Worm (Caenorhabditis elegans) whole organism, L4 larva: ENCODE data around the gene spd-3.
A peak's percentile ranks its signal among the peaks of the same experiment; 100 is the strongest.

Experiments used
- F37D6.2 ChIP-seq: sonication (generic microtip); optimal IDR thresholded peaks from 2 replicates; lab custom pipeline; 2016; ENCODE audit warnings: mild to moderate bottlenecking, missing genetic modification characterization, missing compliant biosample characterization
- T20F7.1 ChIP-seq: fragments of 200-800 bp; sonication (Bioruptor generic); optimal IDR thresholded peaks from 2 replicates; lab custom pipeline; 2018; ENCODE audit warnings: mild to moderate bottlenecking, missing genetic modification characterization, missing compliant biosample characterization
- T26A8.4 ChIP-seq: fragments of 200-800 bp; sonication (Bioruptor generic); IDR thresholded peaks from 2 replicates; pipeline ENCODE4 v1.3.6; 2022; ENCODE audit warnings: missing genetic modification characterization, missing compliant biosample characterization
- Y5F2A.4 ChIP-seq: fragments of 200-800 bp; sonication (Bioruptor generic); optimal IDR thresholded peaks from 2 replicates; lab custom pipeline; 2018; ENCODE audit warnings: mild to moderate bottlenecking, missing genetic modification characterization, missing compliant biosample characterization
- Y75B8A.6 ChIP-seq: fragments of 200-800 bp; sonication (Bioruptor generic); IDR thresholded peaks from 2 replicates; pipeline ENCODE4 v1.3.6; 2022; ENCODE audit warnings: missing genetic modification reagents, missing genetic modification characterization, missing compliant biosample characterization
- aha-1 ChIP-seq: fragments of 150-350 bp; peaks from one replicate; lab custom pipeline; 2014; ENCODE audit warnings: missing biosample characterization, missing genetic modification characterization
- ama-1 ChIP-seq: fragments of 150-350 bp; optimal IDR thresholded peaks from 2 replicates; lab custom pipeline; 2014; ENCODE audit warnings: inconsistent platforms, mixed read lengths
- arid-1 ChIP-seq: fragments of 200-800 bp; sonication (Bioruptor generic); conservative IDR thresholded peaks from 2 replicates; pipeline ENCODE4 v1.3.6; 2022; ENCODE audit warnings: missing genetic modification reagents, missing genetic modification characterization, missing compliant biosample characterization
- ceh-20 ChIP-seq: fragments of 200-800 bp; sonication (Bioruptor generic); IDR thresholded peaks from 2 replicates; pipeline ENCODE4 v1.3.6; 2022; ENCODE audit warnings: missing genetic modification reagents, missing genetic modification characterization, missing compliant biosample characterization
- ctbp-1 ChIP-seq: fragments of 200-800 bp; sonication (Bioruptor generic); IDR thresholded peaks from 2 replicates; pipeline ENCODE4 v1.3.6; 2022; ENCODE audit warnings: missing genetic modification reagents, missing genetic modification characterization, missing compliant biosample characterization
- daf-16 ChIP-seq, 3 experiments: sonication (generic microtip); optimal IDR thresholded peaks; 2 replicates each; lab custom pipeline; 2016 to 2017; ENCODE audit warnings: missing genetic modification characterization in 3 of 3, missing genetic modification reagents in 3 of 3, mild to moderate bottlenecking in 2 of 3, missing compliant biosample characterization in 2 of 3, missing biosample characterization in 1 of 3, moderate library complexity in 1 of 3
- dmd-6 ChIP-seq: fragments of 200-800 bp; sonication (Bioruptor generic); IDR thresholded peaks from 2 replicates; pipeline ENCODE4 v1.3.6; 2022; ENCODE audit warnings: missing genetic modification reagents, missing genetic modification characterization, missing compliant biosample characterization
- dpl-1 ChIP-seq: fragments of 150-350 bp; optimal IDR thresholded peaks from 2 replicates; lab custom pipeline; 2014; ENCODE audit warnings: missing biosample characterization, missing genetic modification reagents, missing genetic modification characterization
- dve-1 ChIP-seq: sonication (generic microtip); optimal IDR thresholded peaks from 2 replicates; lab custom pipeline; 2017; ENCODE audit warnings: antibody characterized with exemption, mild to moderate bottlenecking, missing genetic modification characterization, missing compliant biosample characterization; ENCODE audit not compliant: insufficient read depth
- egl-43 ChIP-seq: fragments of 200-800 bp; sonication (Bioruptor generic); IDR thresholded peaks from 2 replicates; pipeline ENCODE4 v1.3.6; 2022; ENCODE audit warnings: missing genetic modification reagents, missing genetic modification characterization, missing compliant biosample characterization
- gei-8 ChIP-seq: fragments of 200-800 bp; sonication (Bioruptor generic); optimal IDR thresholded peaks from 2 replicates; lab custom pipeline; 2018; ENCODE audit warnings: mild to moderate bottlenecking, missing genetic modification characterization, missing compliant biosample characterization
- hif-1 ChIP-seq, 2 experiments: sonication (generic microtip); optimal IDR thresholded peaks; 2 replicates each; lab custom pipeline; 2016 to 2017; ENCODE audit warnings: missing compliant biosample characterization in 2 of 2, missing genetic modification characterization in 2 of 2, missing genetic modification reagents in 2 of 2, missing genotype in 2 of 2, mild to moderate bottlenecking in 1 of 2
- hlh-11 ChIP-seq: fragments of 200-800 bp; sonication (Bioruptor generic); optimal IDR thresholded peaks from 2 replicates; lab custom pipeline; 2018; ENCODE audit warnings: mild to moderate bottlenecking, missing genetic modification characterization, missing compliant biosample characterization
- hlh-30 ChIP-seq: sonication (generic microtip); optimal IDR thresholded peaks from 2 replicates; lab custom pipeline; 2017; ENCODE audit warnings: antibody characterized with exemption, mild to moderate bottlenecking, missing genetic modification characterization, missing compliant biosample characterization; ENCODE audit not compliant: insufficient read depth
- hmg-1.1 ChIP-seq: fragments of 200-800 bp; sonication (Bioruptor generic); IDR thresholded peaks from 2 replicates; pipeline ENCODE4 v1.3.6; 2022; ENCODE audit warnings: missing genetic modification reagents, missing genetic modification characterization, missing compliant biosample characterization
- lin-1 ChIP-seq: fragments of 200-800 bp; sonication (Bioruptor generic); IDR thresholded peaks from 2 replicates; pipeline ENCODE4 v1.3.6; 2022; ENCODE audit warnings: missing genetic modification reagents, missing genetic modification characterization, missing compliant biosample characterization
- lin-13 ChIP-seq: fragments of 150-350 bp; optimal IDR thresholded peaks from 2 replicates; lab custom pipeline; 2014; ENCODE audit warnings: missing biosample characterization, missing genetic modification reagents, missing genetic modification characterization
- lin-38 ChIP-seq: fragments of 200-800 bp; sonication (Bioruptor generic); IDR thresholded peaks from 2 replicates; pipeline ENCODE4 v1.3.6; 2022; ENCODE audit warnings: missing genetic modification reagents, missing genetic modification characterization, missing compliant biosample characterization
- lsy-2 ChIP-seq, 2 experiments: fragments of 150-350 bp in 1 of 2; sonication (generic microtip) in 1 of 2; optimal IDR thresholded peaks; 2 replicates each; lab custom pipeline; 2014 to 2017; ENCODE audit warnings: missing biosample characterization in 2 of 2, missing genetic modification characterization in 2 of 2
- madf-5 ChIP-seq, 2 experiments: fragments of 200-800 bp; sonication (Bioruptor generic); IDR thresholded peaks; 2 replicates each; pipeline ENCODE4 v1.3.6; 2022; ENCODE audit warnings: missing compliant biosample characterization in 2 of 2, missing genetic modification characterization in 2 of 2
- mdl-1 ChIP-seq, 2 experiments: fragments of 150-350 bp in 1 of 2; sonication (generic microtip) in 1 of 2; optimal IDR thresholded peaks; 2 replicates each; lab custom pipeline; 2014 to 2017; ENCODE audit warnings: missing biosample characterization in 2 of 2, missing genetic modification characterization in 2 of 2
- mep-1 ChIP-seq: fragments of 150-350 bp; sonication (generic microtip); optimal IDR thresholded peaks from 3 replicates; lab custom pipeline; 2014; ENCODE audit warnings: missing biosample characterization, missing genetic modification characterization
- mes-2 ChIP-seq: sonication (generic microtip); optimal IDR thresholded peaks from 2 replicates; lab custom pipeline; 2016; ENCODE audit warnings: missing genotype, mild to moderate bottlenecking, missing genetic modification characterization, missing compliant biosample characterization; ENCODE audit not compliant: poor library complexity, severe bottlenecking
- mxl-3 ChIP-seq: fragments of 200-800 bp; sonication (Bioruptor generic); optimal IDR thresholded peaks from 2 replicates; lab custom pipeline; 2018; ENCODE audit warnings: mild to moderate bottlenecking, missing genetic modification characterization, missing compliant biosample characterization
- nhr-102 ChIP-seq: sonication (generic microtip); optimal IDR thresholded peaks from 2 replicates; lab custom pipeline; 2016; ENCODE audit warnings: mild to moderate bottlenecking, missing genetic modification characterization, moderate library complexity, missing compliant biosample characterization
- nhr-25 ChIP-seq: sonication (generic microtip); optimal IDR thresholded peaks from 2 replicates; lab custom pipeline; 2017; ENCODE audit warnings: missing genetic modification characterization, mild to moderate bottlenecking, missing compliant biosample characterization, antibody characterized with exemption, moderate library complexity, borderline replicate concordance; ENCODE audit not compliant: insufficient read depth
- nhr-28 ChIP-seq: fragments of 150-350 bp; optimal IDR thresholded peaks from 2 replicates; lab custom pipeline; 2014; ENCODE audit warnings: missing biosample characterization, missing genetic modification characterization
- nhr-42 ChIP-seq: fragments of 200-800 bp; sonication (Bioruptor generic); IDR thresholded peaks from 2 replicates; pipeline ENCODE4 v1.3.6; 2022; ENCODE audit warnings: missing genetic modification characterization, missing compliant biosample characterization
- nhr-48 ChIP-seq: sonication (generic microtip); optimal IDR thresholded peaks from 2 replicates; lab custom pipeline; 2016; ENCODE audit warnings: mild to moderate bottlenecking, missing genetic modification characterization, missing compliant biosample characterization
- nhr-6 ChIP-seq: fragments of 150-350 bp; optimal IDR thresholded peaks from 2 replicates; lab custom pipeline; 2014; ENCODE audit warnings: missing biosample characterization, missing genetic modification characterization
- nhr-77 ChIP-seq: fragments of 150-350 bp; optimal IDR thresholded peaks from 2 replicates; lab custom pipeline; 2014; ENCODE audit warnings: missing biosample characterization, missing genetic modification characterization
- pha-4 ChIP-seq, 2 experiments: fragments of 150-350 bp in 1 of 2; fragments of 200-800 bp in 1 of 2; sonication (Bioruptor generic) in 1 of 2; IDR thresholded peaks in 1 of 2; optimal IDR thresholded peaks in 1 of 2; 2 replicates each; pipeline versions ENCODE4 v1.3.6 to Lab custom; 2014 to 2022; ENCODE audit warnings: missing genetic modification characterization in 2 of 2, missing genetic modification reagents in 2 of 2, missing biosample characterization in 1 of 2, missing compliant biosample characterization in 1 of 2
- pqm-1 ChIP-seq: sonication (generic microtip); optimal IDR thresholded peaks from 2 replicates; lab custom pipeline; 2017; ENCODE audit warnings: missing biosample characterization, missing genetic modification characterization
- rbr-2 ChIP-seq: sonication (generic microtip); optimal IDR thresholded peaks from 2 replicates; lab custom pipeline; 2016; ENCODE audit warnings: missing genotype, missing genetic modification characterization, missing compliant biosample characterization
- sdz-12 ChIP-seq: fragments of 200-800 bp; sonication (Bioruptor generic); optimal IDR thresholded peaks from 2 replicates; lab custom pipeline; 2018; ENCODE audit warnings: mild to moderate bottlenecking, missing genetic modification characterization, missing compliant biosample characterization
- set-16 ChIP-seq: fragments of 200-800 bp; sonication (Bioruptor generic); IDR thresholded peaks from 2 replicates; pipeline ENCODE4 v1.3.6; 2022; ENCODE audit warnings: missing genetic modification reagents, missing genetic modification characterization, missing compliant biosample characterization
- spr-3 ChIP-seq: fragments of 200-800 bp; sonication (Bioruptor generic); optimal IDR thresholded peaks from 2 replicates; lab custom pipeline; 2018; ENCODE audit warnings: mild to moderate bottlenecking, missing genetic modification characterization, missing compliant biosample characterization
- tra-1 ChIP-seq: fragments of 200-800 bp; sonication (Bioruptor generic); IDR thresholded peaks from 2 replicates; pipeline ENCODE4 v1.3.6; 2022; ENCODE audit warnings: missing genetic modification reagents, missing genetic modification characterization, missing compliant biosample characterization
- vab-7 ChIP-seq: fragments of 200-800 bp; sonication (Bioruptor generic); IDR thresholded peaks from 2 replicates; pipeline ENCODE4 v1.3.6; 2022; ENCODE audit warnings: missing genetic modification reagents, missing genetic modification characterization, missing compliant biosample characterization
- zip-11 ChIP-seq: fragments of 200-800 bp; sonication (Bioruptor generic); IDR thresholded peaks from 2 replicates; pipeline ENCODE4 v1.3.6; 2022; ENCODE audit warnings: missing genetic modification characterization, missing compliant biosample characterization
- zip-2 ChIP-seq: fragments of 150-350 bp; optimal IDR thresholded peaks from 2 replicates; lab custom pipeline; 2014; ENCODE audit warnings: missing biosample characterization, missing genetic modification characterization
- ztf-7 ChIP-seq: fragments of 150-350 bp; optimal IDR thresholded peaks from 2 replicates; lab custom pipeline; 2014; ENCODE audit warnings: missing biosample characterization, missing genetic modification characterization

spd-3 gene

DNA sequence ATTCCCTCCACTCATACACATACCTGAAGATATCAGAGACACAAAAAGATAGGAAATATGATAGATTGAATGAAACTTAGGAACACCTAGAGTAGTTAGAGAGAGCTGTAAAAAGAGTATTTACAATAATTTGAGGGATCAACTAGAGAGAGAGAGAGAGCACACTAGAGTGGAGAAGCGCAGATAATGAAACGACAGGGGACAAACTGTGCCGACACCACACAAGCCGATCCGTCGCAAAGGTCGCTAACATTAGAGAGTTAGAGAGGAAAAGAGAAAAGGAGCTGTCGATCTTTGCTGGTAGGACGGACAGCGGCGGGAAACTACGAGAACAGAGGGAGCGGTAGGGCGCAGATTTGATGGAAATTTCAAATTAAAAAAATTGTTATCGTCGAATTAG, 22.6 kb downstream of the spd-3 start, which contains the start of gene dyci-1 (continued):
- TF ChIP-seq Y5F2A.4 (GFP tag; lab: Kevin White, UChicago): no peak

DNA sequence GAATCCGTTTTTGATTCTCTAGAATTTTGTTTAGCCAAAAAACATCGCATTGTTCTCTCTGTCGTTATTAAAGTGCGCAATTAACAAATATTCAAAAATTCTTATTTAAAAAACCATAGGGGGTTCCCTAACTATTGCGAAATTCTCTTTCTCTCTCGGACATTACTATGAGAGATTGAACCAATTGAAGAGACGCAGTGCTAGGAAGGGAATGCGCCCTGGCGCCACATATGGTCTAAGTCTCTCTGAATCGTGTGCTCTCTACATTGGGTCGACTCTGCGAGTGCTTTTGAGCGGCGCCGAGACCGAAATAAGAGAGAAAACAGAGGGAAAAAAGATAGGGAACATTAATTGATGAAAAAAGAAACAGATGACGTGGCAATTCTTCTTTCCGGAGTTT, 23.4 kb downstream of the spd-3 start:
- no peak for TF ChIP-seq zip-11 (GFP tag; lab: Robert Waterston, UW)
- peak; percentile 13 for TF ChIP-seq nhr-6
- peak; percentile 68 for TF ChIP-seq dmd-6 (GFP tag; lab: Robert Waterston, UW)
- peak; percentile 68 for TF ChIP-seq mes-2 (tag; lab: Kevin White, UChicago)
- TF ChIP-seq mdl-1 (tag; optimal IDR thresholded peaks at IDR 0.05; lab: Kevin White, UChicago): peak in 1 of 2 experiments; percentile 27
- TF ChIP-seq ama-1: peak; percentile 34
- peak; percentile 38 for TF ChIP-seq F37D6.2
- TF ChIP-seq hmg-1.1 (GFP tag; lab: Robert Waterston, UW): peak; percentile 84
- peak; percentile 37 for TF ChIP-seq lin-13 (GFP tag; lab: Kevin White, UChicago)
- TF ChIP-seq sdz-12 (GFP tag; lab: Kevin White, UChicago): no peak
- 0 out of 2 replicates have a peak, but pooled peaks have one; percentile 64 for TF ChIP-seq egl-43
- TF ChIP-seq nhr-25 (tag; lab: Kevin White, UChicago): peak; percentile 22
- TF ChIP-seq hlh-30 (tag; lab: Kevin White, UChicago): peak; percentile 73
- peak; percentile 78; the same call in 1 of the 2 replicates for TF ChIP-seq lin-1 (GFP tag; lab: Robert Waterston, UW)
- TF ChIP-seq vab-7: no peak
- TF ChIP-seq set-16 (GFP tag; lab: Robert Waterston, UW): peak; percentile 48
- TF ChIP-seq nhr-28: peak; percentile 52
- TF ChIP-seq zip-2 (tag; lab: Kevin White, UChicago): no peak
- TF ChIP-seq lsy-2 (tag; optimal IDR thresholded peaks at IDR 0.05; lab: Kevin White, UChicago): peak in 1 of 2 experiments; percentile 76
- peak; percentile 59 for TF ChIP-seq T26A8.4 (GFP tag; lab: Robert Waterston, UW)
- peak; percentile 98 for TF ChIP-seq aha-1 (tag; lab: Kevin White, UChicago)
- TF ChIP-seq arid-1 (GFP tag; lab: Robert Waterston, UW): peak; percentile 49; the same call in 1 of the 2 replicates
- peak; percentile 90 for TF ChIP-seq hlh-11 (tag; lab: Kevin White, UChicago)
- peak; percentile 77 for TF ChIP-seq rbr-2 (tag; lab: Kevin White, UChicago)
- no peak for TF ChIP-seq Y75B8A.6 (GFP tag; lab: Robert Waterston, UW)
- peak; percentile 57; the same call in 1 of the 2 replicates for TF ChIP-seq tra-1 (GFP tag; lab: Robert Waterston, UW)
- TF ChIP-seq ceh-20 (GFP tag; lab: Robert Waterston, UW): peak; percentile 54; the same call in 1 of the 2 replicates
- peak; percentile 64 for TF ChIP-seq pha-4 (GFP tag; IDR thresholded peaks at IDR 0.05; lab: Robert Waterston, UW)
- peak; percentile 62 for TF ChIP-seq pha-4 (tag; optimal IDR thresholded peaks at IDR 0.05; lab: Kevin White, UChicago)
- peak; percentile 18 for TF ChIP-seq nhr-102 (tag; lab: Kevin White, UChicago)
- peak; percentile 12 for TF ChIP-seq ztf-7 (tag; lab: Kevin White, UChicago)
- TF ChIP-seq daf-16 (GFP tag; optimal IDR thresholded peaks at IDR 0.05; lab: Kevin White, UChicago): peak in 1 of 2 experiments; percentile 16
- TF ChIP-seq daf-16 (tag; optimal IDR thresholded peaks at IDR 0.05; lab: Kevin White, UChicago): peak; percentile 66
- TF ChIP-seq nhr-77 (tag; lab: Kevin White, UChicago): no peak
- TF ChIP-seq mxl-3: peak; percentile 40
- peak; percentile 85 for TF ChIP-seq mep-1 (tag; lab: Kevin White, UChicago)
- no peak for TF ChIP-seq madf-5 (GFP tag; IDR thresholded peaks at IDR 0.05; lab: Robert Waterston, UW)
- TF ChIP-seq hif-1 (tag; optimal IDR thresholded peaks at IDR 0.05; lab: Kevin White, UChicago): peak in 1 of 2 experiments; percentile 49
- TF ChIP-seq T20F7.1 (GFP tag; lab: Kevin White, UChicago): peak; percentile 40
- no peak for TF ChIP-seq spr-3 (GFP tag; lab: Kevin White, UChicago)
- peak; percentile 47; the same call in 1 of the 2 replicates for TF ChIP-seq ctbp-1 (GFP tag; lab: Robert Waterston, UW)
- peak; percentile 49 for TF ChIP-seq dpl-1 (GFP tag; lab: Kevin White, UChicago)
- TF ChIP-seq nhr-48 (tag; lab: Kevin White, UChicago): peak; percentile 49
- peak; percentile 5 for TF ChIP-seq pqm-1 (tag; lab: Kevin White, UChicago)
- TF ChIP-seq dve-1 (tag; lab: Kevin White, UChicago): peak; percentile 84
- peak; percentile 52 for TF ChIP-seq lin-38 (GFP tag; lab: Robert Waterston, UW)
- no peak for TF ChIP-seq gei-8
- no peak for TF ChIP-seq nhr-42
